Fruit fly (Drosophila melanogaster): ENCODE data around the gene bin.

bin gene

DNA sequence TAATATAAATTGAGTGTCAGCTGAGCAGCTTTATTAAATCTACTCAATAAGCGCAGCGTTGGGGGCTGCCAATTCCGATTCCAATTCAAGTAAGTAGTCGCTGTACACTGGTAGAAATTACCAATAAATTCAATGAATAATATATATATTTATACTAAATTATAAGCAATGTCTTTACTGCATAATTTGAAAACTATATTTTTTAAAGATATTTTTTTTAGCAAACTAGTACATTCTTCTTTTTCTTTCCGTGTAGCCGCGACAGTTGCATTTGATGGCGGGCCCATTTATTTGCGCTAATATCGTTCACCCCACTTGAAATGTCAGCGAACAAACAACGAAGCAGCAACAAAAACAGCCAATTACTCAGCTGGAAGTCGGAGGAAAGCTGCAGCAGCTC lies 13.0 kb upstream of the bin start:
- TF ChIP-seq Myc (optimal IDR thresholded peaks at IDR 0.05), result no peak
- no peak for TF ChIP-seq Abd-B (GFP tag; optimal IDR thresholded peaks at IDR 0.05)
- TF ChIP-seq br (GFP tag; optimal IDR thresholded peaks at IDR 0.05), result peak; percentile 38
- TF ChIP-seq CrebA (GFP tag; optimal IDR thresholded peaks at IDR 0.05; ENCODE audit: borderline replicate concordance), result no peak
- peak; percentile 12 for TF ChIP-seq Hr83 (GFP tag; optimal IDR thresholded peaks at IDR 0.05; ENCODE audit: poor library complexity, severe bottlenecking)
- peak; percentile 22 for TF ChIP-seq dmrt93B (GFP tag; optimal IDR thresholded peaks at IDR 0.05)
- TF ChIP-seq rgr (GFP tag; optimal IDR thresholded peaks at IDR 0.05), result peak; percentile 69
- peak; percentile 48 for TF ChIP-seq sage (GFP tag; optimal IDR thresholded peaks at IDR 0.05)
- no peak for TF ChIP-seq lola (GFP tag; optimal IDR thresholded peaks at IDR 0.05)
- peak; percentile 80 for TF ChIP-seq Sp1 (GFP tag; optimal IDR thresholded peaks at IDR 0.05)
- TF ChIP-seq jim (GFP tag; optimal IDR thresholded peaks at IDR 0.05), result no peak
- peak in 1 of 2 experiments; percentile 75 for TF ChIP-seq foxo (GFP tag; optimal IDR thresholded peaks at IDR 0.05)
- TF ChIP-seq brk (GFP tag; optimal IDR thresholded peaks at IDR 0.05), result peak; percentile 61
- TF ChIP-seq tai (GFP tag; optimal IDR thresholded peaks at IDR 0.05), result no peak
- TF ChIP-seq Jra (GFP tag; optimal IDR thresholded peaks at IDR 0.05), result no peak
- TF ChIP-seq Dif (GFP tag; optimal IDR thresholded peaks at IDR 0.05; ENCODE audit: partially characterized antibody), result no peak
- peak; percentile 75 for TF ChIP-seq HLH106 (tag; optimal IDR thresholded peaks at IDR 0.05)
- no peak for TF ChIP-seq Mio (GFP tag; optimal IDR thresholded peaks at IDR 0.05)
- TF ChIP-seq fru (GFP tag; optimal IDR thresholded peaks at IDR 0.05), result peak; percentile 54
- peak; percentile 68 for TF ChIP-seq h (GFP tag; optimal IDR thresholded peaks at IDR 0.05)
- no peak for TF ChIP-seq sv (GFP tag; optimal IDR thresholded peaks at IDR 0.05)
- TF ChIP-seq usp (GFP tag; optimal IDR thresholded peaks at IDR 0.05), result no peak
- peak; percentile 5 for TF ChIP-seq CG9705 (GFP tag; optimal IDR thresholded peaks at IDR 0.05)
- no peak for TF ChIP-seq Dfd (GFP tag; optimal IDR thresholded peaks at IDR 0.05)
- no peak for TF ChIP-seq pan (optimal IDR thresholded peaks at IDR 0.05)
- no peak for TF ChIP-seq Rel (GFP tag; optimal IDR thresholded peaks at IDR 0.05)
- peak; percentile 19 for TF ChIP-seq Rel (tag; optimal IDR thresholded peaks at IDR 0.05)
- TF ChIP-seq CG32264 (GFP tag; optimal IDR thresholded peaks at IDR 0.05), result no peak
- peak; percentile 68 for TF ChIP-seq Hnf4 (GFP tag; optimal IDR thresholded peaks at IDR 0.05)
- no peak for TF ChIP-seq N (GFP tag; optimal IDR thresholded peaks at IDR 0.05)
- peak; percentile 77 for TF ChIP-seq OdsH (GFP tag; optimal IDR thresholded peaks at IDR 0.05)
- TF ChIP-seq Vsx2 (GFP tag; optimal IDR thresholded peaks at IDR 0.05; ENCODE audit: partially characterized antibody), result no peak
- no peak for TF ChIP-seq woc (GFP tag; optimal IDR thresholded peaks at IDR 0.05)
- TF ChIP-seq dsf (GFP tag; optimal IDR thresholded peaks at IDR 0.05; ENCODE audit: borderline replicate concordance), result no peak
- no peak for TF ChIP-seq GATAd (GFP tag; optimal IDR thresholded peaks at IDR 0.05)
- TF ChIP-seq ey (GFP tag; optimal IDR thresholded peaks at IDR 0.05), result peak; percentile 25
- no peak for TF ChIP-seq Hr78 (GFP tag; optimal IDR thresholded peaks at IDR 0.05)
- TF ChIP-seq dl (GFP tag; optimal IDR thresholded peaks at IDR 0.05; ENCODE audit: insufficient read depth in 1 of 2, partially characterized antibody in 2 of 2), result no peak
- TF ChIP-seq psq (GFP tag; optimal IDR thresholded peaks at IDR 0.05), result peak; percentile 63

- TF ChIP-seq dsf (GFP tag; optimal IDR thresholded peaks at IDR 0.05; ENCODE audit: borderline replicate concordance) (no peak), h (GFP tag; optimal IDR thresholded peaks at IDR 0.05) (no peak), OdsH (GFP tag; optimal IDR thresholded peaks at IDR 0.05) (no peak), Abd-B (GFP tag; optimal IDR thresholded peaks at IDR 0.05) (no peak), HLH106 (tag; optimal IDR thresholded peaks at IDR 0.05) (no peak), lola (GFP tag; optimal IDR thresholded peaks at IDR 0.05) (no peak), CrebA (GFP tag; optimal IDR thresholded peaks at IDR 0.05; ENCODE audit: borderline replicate concordance) (no peak), usp (GFP tag; optimal IDR thresholded peaks at IDR 0.05) (no peak), woc (GFP tag; optimal IDR thresholded peaks at IDR 0.05) (no peak), Hr78 (GFP tag; optimal IDR thresholded peaks at IDR 0.05) (no peak), sv (GFP tag; optimal IDR thresholded peaks at IDR 0.05) (no peak), CG32264 (GFP tag; optimal IDR thresholded peaks at IDR 0.05) (no peak), dmrt93B (GFP tag; optimal IDR thresholded peaks at IDR 0.05) (no peak)
These were observed 12.3 kb upstream of the bin start for dm6 chr3L:6978030-6978683.
